2 worm cellular contexts compared by ENCODE assay signal in genomic region chrX:6128773-6129172, ce11.
TF ChIP-seq lines count a peak whose summit lies in the region.

No protein-coding gene starts in this region.

TF ChIP-seq in whole organism, L1 larva, 84 proteins besides CTCF, POLR2A, EP300 and RAD21:
- TF ChIP-seq irx-1 (tag; optimal IDR thresholded peaks at IDR 0.05; lab: Kevin White, UChicago) (no peak), Y116A8C.19 (tag; optimal IDR thresholded peaks at IDR 0.05; lab: Kevin White, UChicago; ENCODE audit: borderline replicate concordance) (no peak), nhr-47 (tag; optimal IDR thresholded peaks at IDR 0.05; lab: Kevin White, UChicago) (no peak), nhr-85 (tag; lab: Kevin White, UChicago) (peak; percentile 59), elt-3 (tag; optimal IDR thresholded peaks at IDR 0.05; lab: Kevin White, UChicago) (peak in 2 of 6 experiments; percentile 7 to 52)

TF ChIP-seq in whole organism, L2 larva, 48 proteins besides CTCF, POLR2A, EP300 and RAD21:
- TF ChIP-seq sma-9 (GFP tag; optimal IDR thresholded peaks at IDR 0.05; lab: Kevin White, UChicago) (peak; percentile 10), sma-9 (tag; optimal IDR thresholded peaks at IDR 0.05; lab: Kevin White, UChicago) (no peak), elt-3 (tag; optimal IDR thresholded peaks at IDR 0.05; lab: Kevin White, UChicago) (no peak), fos-1 (tag; optimal IDR thresholded peaks at IDR 0.05; lab: Kevin White, UChicago) (no peak), ceh-16 (tag; optimal IDR thresholded peaks at IDR 0.05; lab: Kevin White, UChicago) (no peak)
